Worm (Caenorhabditis elegans): ENCODE measurements around the gene pcyt-2.2.

DNA sequence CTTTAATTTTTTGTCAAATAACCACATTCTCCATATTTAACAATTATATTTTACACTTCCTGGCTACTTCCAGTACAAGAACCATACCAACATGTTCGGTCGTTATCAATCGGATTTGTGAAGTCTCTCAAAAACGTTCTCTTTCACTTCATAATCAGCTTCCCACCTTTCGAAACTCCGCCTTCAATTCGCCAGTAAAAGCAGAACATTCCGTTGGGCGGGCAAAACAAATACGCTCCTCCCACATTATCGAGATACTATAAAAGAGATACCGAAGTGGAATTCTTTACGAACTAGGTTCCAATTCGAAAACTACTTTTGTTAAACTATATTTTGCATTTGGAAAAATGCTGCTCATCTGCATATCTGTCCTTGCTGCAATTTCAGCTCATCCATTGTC is 46.4 kb downstream of the pcyt-2.2 start, which contains the start of gene zig-3:
- TF ChIP-seq ZK546.5 (tag; optimal IDR thresholded peaks at IDR 0.05), result no peak
- TF ChIP-seq nhr-11 (tag; optimal IDR thresholded peaks at IDR 0.05), result no peak
